Fruit fly (Drosophila melanogaster) whole organism, embryonic: ENCODE measurements around the gene SmydA-2.

Experiments
- Adf1 ChIP-seq: fragments of 200-800 bp; sonication (Bioruptor generic); IDR thresholded peaks from 2 replicates; pipeline ENCODE4 v1.3.6; 2022; ENCODE audit warnings: missing biosample characterization, missing genetic modification characterization
- Atf6 ChIP-seq: fragments of 200-800 bp; sonication (Bioruptor generic); IDR thresholded peaks from 2 replicates; pipeline ENCODE4 v1.3.6; 2022; ENCODE audit warnings: missing biosample characterization, missing genetic modification characterization
- B-H1 ChIP-seq: fragments of 200-800 bp; sonication (Bioruptor generic); IDR thresholded peaks from 3 replicates; pipeline ENCODE4 v1.3.6; 2022; ENCODE audit warnings: missing biosample characterization, missing genetic modification characterization
- Bteb2 ChIP-seq: fragments of 200-800 bp; sonication (Bioruptor generic); optimal IDR thresholded peaks from 2 replicates; lab custom pipeline; 2016; ENCODE audit warnings: missing biosample characterization, missing genetic modification characterization
- CG10147 ChIP-seq: fragments of 200-800 bp; sonication (Bioruptor generic); optimal IDR thresholded peaks from 2 replicates; lab custom pipeline; 2019; ENCODE audit warnings: missing biosample characterization, mild to moderate bottlenecking, missing genetic modification characterization, moderate library complexity
- CG10366 ChIP-seq: fragments of 200-800 bp; sonication (Bioruptor generic); IDR thresholded peaks from 2 replicates; pipeline ENCODE4 v1.3.6; 2022; ENCODE audit warnings: missing biosample characterization, missing genetic modification characterization
- CG10462 ChIP-seq: fragments of 200-800 bp; sonication (Bioruptor generic); optimal IDR thresholded peaks from 2 replicates; lab custom pipeline; 2016; ENCODE audit warnings: missing biosample characterization, missing genetic modification characterization
- CG12071 ChIP-seq: fragments of 200-800 bp; sonication (Bioruptor generic); optimal IDR thresholded peaks from 3 replicates; lab custom pipeline; 2018; ENCODE audit warnings: missing biosample characterization, mild to moderate bottlenecking, missing genetic modification characterization
- CG12104 ChIP-seq: fragments of 200-800 bp; sonication (Bioruptor generic); optimal IDR thresholded peaks from 3 replicates; lab custom pipeline; 2016; ENCODE audit warnings: missing biosample characterization, missing genetic modification characterization
- CG12219 ChIP-seq: fragments of 200-800 bp; sonication (Bioruptor generic); optimal IDR thresholded peaks from 3 replicates; lab custom pipeline; 2018; ENCODE audit warnings: missing biosample characterization, mild to moderate bottlenecking, missing genetic modification characterization
- CG15479 ChIP-seq: fragments of 200-800 bp; sonication (Bioruptor generic); optimal IDR thresholded peaks from 3 replicates; lab custom pipeline; 2019; ENCODE audit warnings: missing biosample characterization, mild to moderate bottlenecking, missing genetic modification characterization, moderate library complexity
- CG15696 ChIP-seq: fragments of 200-800 bp; sonication (Bioruptor generic); optimal IDR thresholded peaks from 2 replicates; lab custom pipeline; 2019; ENCODE audit warnings: missing biosample characterization, mild to moderate bottlenecking, missing genetic modification characterization, moderate library complexity
- CG16815 ChIP-seq: fragments of 200-800 bp; sonication (Bioruptor generic); optimal IDR thresholded peaks from 3 replicates; lab custom pipeline; 2017; ENCODE audit warnings: missing biosample characterization, mild to moderate bottlenecking, missing genetic modification characterization
- CG17612 ChIP-seq: fragments of 200-800 bp; sonication (Bioruptor generic); IDR thresholded peaks from 2 replicates; pipeline ENCODE4 v1.3.6; 2022; ENCODE audit warnings: missing biosample characterization, missing genetic modification characterization
- CG17912 ChIP-seq: fragments of 200-800 bp; sonication (Bioruptor generic); optimal IDR thresholded peaks from 2 replicates; lab custom pipeline; 2018; ENCODE audit warnings: missing biosample characterization, mild to moderate bottlenecking, missing genetic modification characterization
- CG18011 ChIP-seq: fragments of 200-800 bp; sonication (Bioruptor generic); optimal IDR thresholded peaks from 2 replicates; lab custom pipeline; 2017; ENCODE audit warnings: missing biosample characterization, missing genetic modification characterization, mild to moderate bottlenecking, moderate library complexity, missing genotype
- CG34224 ChIP-seq: fragments of 200-800 bp; sonication (Bioruptor generic); IDR thresholded peaks from 3 replicates; pipeline ENCODE4 v1.3.6; 2022; ENCODE audit warnings: missing biosample characterization, missing genetic modification characterization; ENCODE audit not compliant: partially characterized antibody
- CG3726 ChIP-seq: fragments of 200-800 bp; sonication (Bioruptor generic); IDR thresholded peaks from 3 replicates; pipeline ENCODE4, ENCODE4 v1.3.6; 2022; ENCODE audit warnings: missing biosample characterization, missing genetic modification characterization
- CG3995 ChIP-seq: fragments of 200-800 bp; sonication (Bioruptor generic); optimal IDR thresholded peaks from 3 replicates; lab custom pipeline; 2016; ENCODE audit warnings: missing biosample characterization, missing genetic modification characterization
- CG4360 ChIP-seq: fragments of 200-800 bp; sonication (Bioruptor generic); IDR thresholded peaks from 2 replicates; pipeline ENCODE4 v1.3.6; 2022; ENCODE audit warnings: missing biosample characterization, missing genetic modification characterization
- CG43689 ChIP-seq: fragments of 200-800 bp; sonication (Bioruptor generic); IDR thresholded peaks from 2 replicates; pipeline ENCODE4 v1.3.6; 2022; ENCODE audit warnings: missing biosample characterization, missing genetic modification characterization
- CG9727 ChIP-seq: fragments of 200-800 bp; sonication (Bioruptor generic); optimal IDR thresholded peaks from 3 replicates; lab custom pipeline; 2017; ENCODE audit warnings: missing biosample characterization, mild to moderate bottlenecking, missing genetic modification characterization
- CG9932 ChIP-seq: fragments of 200-800 bp; sonication (Bioruptor generic); IDR thresholded peaks from 2 replicates; pipeline ENCODE4 v1.3.6; 2022; ENCODE audit warnings: missing biosample characterization, missing genetic modification characterization
- CTCF ChIP-seq: fragments of 200-800 bp; sonication (Bioruptor generic); optimal IDR thresholded peaks from 2 replicates; lab custom pipeline; 2017; ENCODE audit warnings: missing biosample characterization, mild to moderate bottlenecking, missing genetic modification characterization, moderate library complexity
- CkIIα-i1 ChIP-seq: fragments of 200-800 bp; sonication (Bioruptor generic); IDR thresholded peaks from 2 replicates; pipeline ENCODE4 v1.3.6; 2022; ENCODE audit warnings: missing biosample characterization, missing genetic modification characterization
- CrebB ChIP-seq: fragments of 200-800 bp; sonication (Bioruptor generic); optimal IDR thresholded peaks from 3 replicates; lab custom pipeline; 2018; ENCODE audit warnings: missing biosample characterization, mild to moderate bottlenecking, missing genetic modification characterization
- E2f2 ChIP-seq: fragments of 200-800 bp; sonication (Bioruptor generic); IDR thresholded peaks from 2 replicates; pipeline ENCODE4 v1.3.6; 2022; ENCODE audit warnings: missing biosample characterization, missing genetic modification characterization
- ERR ChIP-seq: fragments of 200-800 bp; sonication (Bioruptor generic); optimal IDR thresholded peaks from 2 replicates; lab custom pipeline; 2016; ENCODE audit warnings: missing biosample characterization, missing genetic modification characterization
- Elba2 ChIP-seq: fragments of 200-800 bp; sonication (Bioruptor generic); optimal IDR thresholded peaks from 3 replicates; lab custom pipeline; 2016; ENCODE audit warnings: missing biosample characterization, missing genetic modification characterization
- H15 ChIP-seq: fragments of 200-800 bp; sonication (Bioruptor generic); IDR thresholded peaks from 3 replicates; pipeline ENCODE4 v1.3.6; 2022; ENCODE audit warnings: missing biosample characterization, missing genetic modification characterization
- H2.0 ChIP-seq: fragments of 200-800 bp; sonication (Bioruptor generic); IDR thresholded peaks from 2 replicates; pipeline ENCODE4 v1.3.6; 2022; ENCODE audit warnings: missing biosample characterization, missing genetic modification characterization
- Mes4 ChIP-seq: fragments of 200-800 bp; sonication (Bioruptor generic); optimal IDR thresholded peaks from 2 replicates; lab custom pipeline; 2016; ENCODE audit warnings: missing biosample characterization, missing genetic modification characterization
- Myb ChIP-seq: fragments of 200-800 bp; sonication (Bioruptor generic); optimal IDR thresholded peaks from 2 replicates; lab custom pipeline; 2016; ENCODE audit warnings: missing biosample characterization, missing genetic modification characterization
- NC2β ChIP-seq: fragments of 200-800 bp; sonication (Bioruptor generic); optimal IDR thresholded peaks from 2 replicates; lab custom pipeline; 2016; ENCODE audit warnings: missing biosample characterization, missing genetic modification characterization
- Pdp1 ChIP-seq, 2 experiments: fragments of 200-800 bp; sonication (Bioruptor generic); optimal IDR thresholded peaks; 3 replicates each; lab custom pipeline; 2016; ENCODE audit warnings: missing biosample characterization in 2 of 2, missing genetic modification characterization in 2 of 2, mild to moderate bottlenecking in 1 of 2, moderate library complexity in 1 of 2
- Side ChIP-seq: fragments of 200-800 bp; sonication (Bioruptor generic); optimal IDR thresholded peaks from 2 replicates; lab custom pipeline; 2016; ENCODE audit warnings: missing biosample characterization, missing genetic modification characterization
- Stat92E ChIP-seq, 3 experiments: fragments of >200 bp in 2 of 3; fragments of 200-800 bp in 1 of 3; sonication (Bioruptor generic) in 1 of 3; optimal IDR thresholded peaks; 2 replicates each; lab custom pipeline; 2017 to 2019; ENCODE audit warnings: missing biosample characterization in 3 of 3, missing genetic modification characterization in 3 of 3, mild to moderate bottlenecking in 1 of 3, moderate library complexity in 1 of 3
- ash1 ChIP-seq: fragments of 200-800 bp; sonication (Bioruptor generic); optimal IDR thresholded peaks from 2 replicates; lab custom pipeline; 2018; ENCODE audit warnings: missing biosample characterization, mild to moderate bottlenecking, missing genetic modification characterization
- chinmo ChIP-seq: fragments of 200-800 bp; sonication (Bioruptor generic); IDR thresholded peaks from 4 replicates; pipeline ENCODE4 v1.3.6; 2022; ENCODE audit warnings: missing biosample characterization, missing genetic modification characterization; ENCODE audit not compliant: partially characterized antibody
- ci ChIP-seq: fragments of 200-800 bp; sonication (Bioruptor generic); IDR thresholded peaks from 3 replicates; pipeline ENCODE4 v1.3.6; 2022; ENCODE audit warnings: missing biosample characterization, missing genetic modification characterization
- dan ChIP-seq: fragments of 200-800 bp; sonication (Bioruptor generic); IDR thresholded peaks from 2 replicates; pipeline ENCODE4 v1.3.6; 2022; ENCODE audit warnings: missing biosample characterization, missing genetic modification characterization
- danr ChIP-seq: fragments of 200-800 bp; sonication (Bioruptor generic); IDR thresholded peaks from 2 replicates; pipeline ENCODE4 v1.3.6; 2022; ENCODE audit warnings: missing biosample characterization, missing genetic modification characterization
- en ChIP-seq: fragments of 200-800 bp; sonication (Bioruptor generic); optimal IDR thresholded peaks from 2 replicates; lab custom pipeline; 2016; ENCODE audit warnings: missing biosample characterization, missing genetic modification characterization
- lab ChIP-seq: fragments of 200-800 bp; sonication (Bioruptor generic); optimal IDR thresholded peaks from 3 replicates; lab custom pipeline; 2017; ENCODE audit warnings: missing biosample characterization, missing genetic modification characterization, mild to moderate bottlenecking, moderate library complexity, missing genetic modification reagents
- org-1 ChIP-seq: fragments of 200-800 bp; sonication (Bioruptor generic); optimal IDR thresholded peaks from 2 replicates; lab custom pipeline; 2017; ENCODE audit warnings: missing biosample characterization, missing genetic modification characterization
- pho ChIP-seq: fragments of 200-800 bp; sonication (Bioruptor generic); optimal IDR thresholded peaks from 2 replicates; lab custom pipeline; 2016; ENCODE audit warnings: missing biosample characterization, missing genetic modification characterization
- phol ChIP-seq: fragments of 200-800 bp; sonication (Bioruptor generic); optimal IDR thresholded peaks from 3 replicates; lab custom pipeline; 2018; ENCODE audit warnings: missing biosample characterization, mild to moderate bottlenecking, missing genetic modification characterization, moderate library complexity
- pros ChIP-seq: fragments of 200-800 bp; sonication (Bioruptor generic); optimal IDR thresholded peaks from 3 replicates; lab custom pipeline; 2019; ENCODE audit warnings: missing biosample characterization, mild to moderate bottlenecking, missing genetic modification characterization, moderate library complexity
- pzg ChIP-seq: fragments of 200-800 bp; sonication (Bioruptor generic); optimal IDR thresholded peaks from 3 replicates; lab custom pipeline; 2018; ENCODE audit warnings: missing biosample characterization, mild to moderate bottlenecking, missing genetic modification characterization, moderate library complexity
- sr ChIP-seq: fragments of 200-800 bp; sonication (Bioruptor generic); IDR thresholded peaks from 3 replicates; pipeline ENCODE4 v1.3.6; 2022; ENCODE audit warnings: missing biosample characterization, missing genetic modification characterization
- yki ChIP-seq: fragments of >200 bp; optimal IDR thresholded peaks from 3 replicates; lab custom pipeline; 2018
- zfh1 ChIP-seq: fragments of 200-800 bp; sonication (Bioruptor generic); IDR thresholded peaks from 3 replicates; pipeline ENCODE4 v1.3.6; 2022; ENCODE audit warnings: missing biosample characterization, missing genetic modification characterization

SmydA-2 gene

DNA sequence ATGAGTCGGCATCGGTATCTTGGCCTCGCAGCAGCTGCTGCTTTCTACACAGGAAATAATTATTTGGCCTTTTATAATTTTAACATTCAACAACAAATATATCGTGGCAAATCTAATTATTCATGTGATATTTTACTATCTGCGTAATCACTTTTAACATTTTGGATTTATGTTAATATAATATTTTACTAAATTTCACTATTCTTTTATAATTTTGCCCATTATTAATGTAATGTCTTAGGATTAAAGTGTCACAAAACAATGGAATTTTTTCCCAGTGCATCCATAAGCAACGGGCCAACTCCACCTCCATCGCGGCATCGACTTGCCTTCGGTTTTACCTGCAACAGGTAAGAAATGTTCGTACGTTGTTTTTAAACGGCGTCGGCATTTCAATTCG is 39.4 kb upstream of the SmydA-2 start (continued):
- TF ChIP-seq NC2β (GFP tag; lab: Kevin White, UChicago) = no peak
- TF ChIP-seq CkIIα-i1 (GFP tag; lab: Robert Waterston, UW) = no peak
- TF ChIP-seq CTCF (GFP tag; lab: Kevin White, UChicago) = peak; percentile 10
- TF ChIP-seq sr (GFP tag; lab: Robert Waterston, UW) = no peak
- peak; percentile 16 to 46 for TF ChIP-seq Pdp1 (GFP tag; optimal IDR thresholded peaks at IDR 0.05; lab: Kevin White, UChicago)
- peak in 1 of 3 experiments; percentile 56 for TF ChIP-seq Stat92E (GFP tag; optimal IDR thresholded peaks at IDR 0.05; lab: Kevin White, UChicago)
- no peak for TF ChIP-seq CG17912 (GFP tag; lab: Kevin White, UChicago)
- TF ChIP-seq E2f2 (GFP tag; lab: Robert Waterston, UW) = peak; percentile 50
- TF ChIP-seq ash1 (GFP tag; lab: Kevin White, UChicago) = no peak
- TF ChIP-seq dan = peak; percentile 25; the same call in 1 of the 2 replicates
- no peak for TF ChIP-seq CG12071
- TF ChIP-seq CG43689 (GFP tag; lab: Robert Waterston, UW) = no peak
- TF ChIP-seq CG18011 (GFP tag; lab: Kevin White, UChicago) = peak; percentile 18
- TF ChIP-seq Bteb2 (GFP tag; lab: Kevin White, UChicago) = peak; percentile 20
- peak; percentile 69 for TF ChIP-seq CG12219 (GFP tag; lab: Kevin White, UChicago)
- peak; percentile 46 for TF ChIP-seq CG10366 (GFP tag; lab: Robert Waterston, UW)
- TF ChIP-seq lab = peak; percentile 75
- peak; percentile 94 for TF ChIP-seq CG9727
- TF ChIP-seq ci (GFP tag; lab: Robert Waterston, UW) = peak; percentile 78; the same call in 2 of the 3 replicates
- TF ChIP-seq H2.0 = peak; percentile 46; the same call in 1 of the 2 replicates
- TF ChIP-seq Adf1 (GFP tag; lab: Robert Waterston, UW) = no peak
- no peak for TF ChIP-seq CG3726 (GFP tag; lab: Robert Waterston, UW)
- no peak for TF ChIP-seq pzg (GFP tag; lab: Kevin White, UChicago)
- TF ChIP-seq CG15479 (GFP tag; lab: Kevin White, UChicago) = peak; percentile 63
- peak; percentile 97 for TF ChIP-seq CG15696
- peak; percentile 29; the same call in 2 of the 3 replicates for TF ChIP-seq B-H1 (GFP tag; lab: Robert Waterston, UW)
- TF ChIP-seq phol (tag; lab: Kevin White, UChicago) = peak; percentile 95
- no peak for TF ChIP-seq ERR
- TF ChIP-seq pros = peak; percentile 4
- TF ChIP-seq CG3995 = no peak
- no peak for TF ChIP-seq CG4360 (GFP tag; lab: Robert Waterston, UW)
- no peak for TF ChIP-seq CG34224 (GFP tag; lab: Robert Waterston, UW)
- TF ChIP-seq CG12104 (GFP tag; lab: Kevin White, UChicago) = peak; percentile 53
- TF ChIP-seq Mes4 (GFP tag; lab: Kevin White, UChicago) = peak; percentile 6
- peak; percentile 36 for TF ChIP-seq Elba2
- TF ChIP-seq H15 = 0 out of 3 replicates have a peak, but pooled peaks have one; percentile 38
- TF ChIP-seq zfh1 (GFP tag; lab: Robert Waterston, UW) = peak; percentile 79
- no peak for TF ChIP-seq en (GFP tag; lab: Kevin White, UChicago)
- no peak for TF ChIP-seq Side (GFP tag; lab: Kevin White, UChicago)
- TF ChIP-seq CG10147 (GFP tag; lab: Kevin White, UChicago) = peak; percentile 71
- 0 out of 2 replicates have a peak, but pooled peaks have one; percentile 15 for TF ChIP-seq CG17612 (GFP tag; lab: Robert Waterston, UW)
- TF ChIP-seq yki (lab: Kevin White, UChicago) = no peak
- peak; percentile 80 for TF ChIP-seq org-1 (GFP tag; lab: Kevin White, UChicago)
- no peak for TF ChIP-seq CG9932 (GFP tag; lab: Robert Waterston, UW)
- peak; percentile 53 for TF ChIP-seq CrebB (tag; lab: Kevin White, UChicago)
- TF ChIP-seq chinmo = no peak
- TF ChIP-seq danr (GFP tag; lab: Robert Waterston, UW) = peak; percentile 40; the same call in 1 of the 2 replicates
- no peak for TF ChIP-seq pho (GFP tag; lab: Kevin White, UChicago)
- peak; percentile 83 for TF ChIP-seq CG16815 (GFP tag; lab: Kevin White, UChicago)
- TF ChIP-seq CG10462 (GFP tag; lab: Kevin White, UChicago) = peak; percentile 40
- no peak; the same call in 1 of the 2 replicates for TF ChIP-seq Atf6 (GFP tag; lab: Robert Waterston, UW)
- TF ChIP-seq Myb (GFP tag; lab: Kevin White, UChicago) = no peak
